Fruit fly (Drosophila melanogaster) whole organism, embryonic: Measurements from ENCODE around the gene natalisin.

Source experiments
- CG10147 ChIP-seq: fragments of 200-800 bp; sonication (Bioruptor generic); optimal IDR thresholded peaks from 2 replicates; lab custom pipeline; 2019; ENCODE audit warnings: missing biosample characterization, mild to moderate bottlenecking, missing genetic modification characterization, moderate library complexity
- CG10209 ChIP-seq: fragments of 200-800 bp; sonication (Bioruptor generic); optimal IDR thresholded peaks from 3 replicates; lab custom pipeline; 2017; ENCODE audit warnings: missing biosample characterization, mild to moderate bottlenecking, missing genetic modification characterization, missing genetic modification reagents
- CG10431 ChIP-seq: fragments of 200-800 bp; sonication (Bioruptor generic); optimal IDR thresholded peaks from 3 replicates; lab custom pipeline; 2018; ENCODE audit warnings: missing biosample characterization, mild to moderate bottlenecking, missing genetic modification characterization
- CG13287 ChIP-seq: fragments of 200-800 bp; sonication (Bioruptor generic); IDR thresholded peaks from 2 replicates; pipeline ENCODE4 v1.3.6; 2022; ENCODE audit warnings: missing biosample characterization, missing genetic modification characterization; ENCODE audit not compliant: partially characterized antibody
- CG15269 ChIP-seq: fragments of 200-800 bp; sonication (Bioruptor generic); optimal IDR thresholded peaks from 2 replicates; lab custom pipeline; 2018; ENCODE audit warnings: missing biosample characterization, mild to moderate bottlenecking, missing genetic modification characterization, moderate library complexity
- CG16815 ChIP-seq: fragments of 200-800 bp; sonication (Bioruptor generic); optimal IDR thresholded peaks from 3 replicates; lab custom pipeline; 2017; ENCODE audit warnings: missing biosample characterization, mild to moderate bottlenecking, missing genetic modification characterization
- CG2116 ChIP-seq: fragments of 200-800 bp; sonication (Bioruptor generic); optimal IDR thresholded peaks from 3 replicates; lab custom pipeline; 2018; ENCODE audit warnings: missing biosample characterization, mild to moderate bottlenecking, missing genetic modification characterization
- CG2889 ChIP-seq: fragments of 200-800 bp; sonication (Bioruptor generic); IDR thresholded peaks from 3 replicates; pipeline ENCODE4 v1.3.6; 2022; ENCODE audit warnings: missing biosample characterization, missing genetic modification characterization
- CG30431 ChIP-seq: fragments of 200-800 bp; sonication (Bioruptor generic); optimal IDR thresholded peaks from 2 replicates; lab custom pipeline; 2017; ENCODE audit warnings: missing biosample characterization, missing genetic modification characterization
- CG3163 ChIP-seq: fragments of 200-800 bp; sonication (Bioruptor generic); optimal IDR thresholded peaks from 3 replicates; lab custom pipeline; 2016; ENCODE audit warnings: missing biosample characterization, missing genetic modification characterization
- CG3838 ChIP-seq: fragments of 200-800 bp; sonication (Bioruptor generic); optimal IDR thresholded peaks from 3 replicates; lab custom pipeline; 2016; ENCODE audit warnings: missing biosample characterization, missing genetic modification characterization
- CG4328 ChIP-seq: fragments of 200-800 bp; sonication (Bioruptor generic); optimal IDR thresholded peaks from 3 replicates; lab custom pipeline; 2017; ENCODE audit warnings: missing biosample characterization, missing genetic modification reagents, missing genetic modification characterization
- CG4360 ChIP-seq: fragments of 200-800 bp; sonication (Bioruptor generic); IDR thresholded peaks from 2 replicates; pipeline ENCODE4 v1.3.6; 2022; ENCODE audit warnings: missing biosample characterization, missing genetic modification characterization
- CG43689 ChIP-seq: fragments of 200-800 bp; sonication (Bioruptor generic); IDR thresholded peaks from 2 replicates; pipeline ENCODE4 v1.3.6; 2022; ENCODE audit warnings: missing biosample characterization, missing genetic modification characterization
- CG4820 ChIP-seq: fragments of 200-800 bp; sonication (Bioruptor generic); optimal IDR thresholded peaks from 3 replicates; lab custom pipeline; 2016; ENCODE audit warnings: missing biosample characterization, missing genetic modification characterization
- CG5180 ChIP-seq: fragments of 200-800 bp; sonication (Bioruptor generic); optimal IDR thresholded peaks from 3 replicates; lab custom pipeline; 2017; ENCODE audit warnings: missing biosample characterization, missing genetic modification characterization, mild to moderate bottlenecking, moderate library complexity, missing genetic modification reagents
- CG8089 ChIP-seq: fragments of 200-800 bp; sonication (Bioruptor generic); optimal IDR thresholded peaks from 3 replicates; lab custom pipeline; 2016; ENCODE audit warnings: missing biosample characterization, missing genetic modification characterization
- CG8388 ChIP-seq: fragments of 200-800 bp; sonication (Bioruptor generic); optimal IDR thresholded peaks from 2 replicates; lab custom pipeline; 2019; ENCODE audit warnings: missing biosample characterization, mild to moderate bottlenecking, missing genetic modification characterization, moderate library complexity
- CG9876 ChIP-seq: fragments of 200-800 bp; sonication (Bioruptor generic); optimal IDR thresholded peaks from 2 replicates; lab custom pipeline; 2016; ENCODE audit warnings: missing biosample characterization, missing genetic modification characterization
- Chrac-16 ChIP-seq: fragments of 200-800 bp; sonication (Bioruptor generic); optimal IDR thresholded peaks from 3 replicates; lab custom pipeline; 2016; ENCODE audit warnings: missing biosample characterization, missing genetic modification characterization
- CrebB ChIP-seq: fragments of 200-800 bp; sonication (Bioruptor generic); optimal IDR thresholded peaks from 3 replicates; lab custom pipeline; 2018; ENCODE audit warnings: missing biosample characterization, mild to moderate bottlenecking, missing genetic modification characterization
- Ets97D ChIP-seq: fragments of 200-800 bp; sonication (Bioruptor generic); optimal IDR thresholded peaks from 3 replicates; lab custom pipeline; 2016; ENCODE audit warnings: missing biosample characterization, missing genetic modification characterization
- HLH54F ChIP-seq: fragments of 200-800 bp; sonication (Bioruptor generic); optimal IDR thresholded peaks from 3 replicates; lab custom pipeline; 2016; ENCODE audit warnings: missing biosample characterization, missing genetic modification characterization
- Hmx ChIP-seq: fragments of 200-800 bp; sonication (Bioruptor generic); optimal IDR thresholded peaks from 2 replicates; lab custom pipeline; 2016; ENCODE audit warnings: missing biosample characterization, missing genetic modification characterization
- MBD-R2 ChIP-seq: fragments of 200-800 bp; sonication (Bioruptor generic); IDR thresholded peaks from 2 replicates; pipeline ENCODE4 v1.3.6; 2022; ENCODE audit warnings: missing biosample characterization, missing genetic modification characterization
- NFAT ChIP-seq: fragments of 200-800 bp; sonication (Bioruptor generic); IDR thresholded peaks from 2 replicates; pipeline ENCODE4 v1.3.6; 2022; ENCODE audit warnings: missing biosample characterization, missing genetic modification characterization
- Sry-δ ChIP-seq: fragments of 200-800 bp; sonication (Bioruptor generic); optimal IDR thresholded peaks from 2 replicates; lab custom pipeline; 2016; ENCODE audit warnings: missing biosample characterization, missing genetic modification characterization
- TFAM ChIP-seq: fragments of 200-800 bp; sonication (Bioruptor generic); optimal IDR thresholded peaks from 2 replicates; lab custom pipeline; 2017; ENCODE audit warnings: missing biosample characterization, missing genetic modification characterization, inconsistent platforms
- ase ChIP-seq: fragments of 200-800 bp; sonication (Bioruptor generic); IDR thresholded peaks from 3 replicates; pipeline ENCODE4 v1.3.6; 2022; ENCODE audit warnings: missing biosample characterization, missing genetic modification characterization
- bigmax ChIP-seq: fragments of 200-800 bp; sonication (Bioruptor generic); optimal IDR thresholded peaks from 2 replicates; lab custom pipeline; 2018; ENCODE audit warnings: missing biosample characterization, mild to moderate bottlenecking, missing genetic modification characterization
- bowl ChIP-seq: fragments of 200-800 bp; sonication (Bioruptor generic); IDR thresholded peaks from 2 replicates; pipeline ENCODE4 v1.3.6; 2022; ENCODE audit warnings: missing biosample characterization, missing genetic modification characterization
- cad ChIP-seq: fragments of >200 bp; optimal IDR thresholded peaks from 2 replicates; lab custom pipeline; 2017; ENCODE audit warnings: missing biosample characterization, missing genetic modification characterization
- chif ChIP-seq, 2 experiments: fragments of 200-800 bp; sonication (Bioruptor generic); optimal IDR thresholded peaks; 3 replicates each; lab custom pipeline; 2016; ENCODE audit warnings: missing biosample characterization in 2 of 2, missing genetic modification characterization in 2 of 2
- crc ChIP-seq: fragments of 200-800 bp; sonication (Bioruptor generic); optimal IDR thresholded peaks from 2 replicates; lab custom pipeline; 2016; ENCODE audit warnings: missing biosample characterization, missing genetic modification characterization
- dan ChIP-seq: fragments of 200-800 bp; sonication (Bioruptor generic); IDR thresholded peaks from 2 replicates; pipeline ENCODE4 v1.3.6; 2022; ENCODE audit warnings: missing biosample characterization, missing genetic modification characterization
- en ChIP-seq: fragments of 200-800 bp; sonication (Bioruptor generic); optimal IDR thresholded peaks from 2 replicates; lab custom pipeline; 2016; ENCODE audit warnings: missing biosample characterization, missing genetic modification characterization
- eve ChIP-seq, 2 experiments: fragments of >200 bp; optimal IDR thresholded peaks; 2 replicates each; lab custom pipeline; 2017; ENCODE audit warnings: missing biosample characterization in 2 of 2, missing genetic modification characterization in 2 of 2
- ewg ChIP-seq: fragments of 200-800 bp; sonication (Bioruptor generic); optimal IDR thresholded peaks from 3 replicates; lab custom pipeline; 2017; ENCODE audit warnings: mild to moderate bottlenecking, missing biosample characterization, missing genetic modification reagents, missing genetic modification characterization
- fd102C ChIP-seq: fragments of 200-800 bp; sonication (Bioruptor generic); optimal IDR thresholded peaks from 2 replicates; lab custom pipeline; 2018; ENCODE audit warnings: missing biosample characterization, mild to moderate bottlenecking, missing genetic modification characterization, moderate library complexity
- fd64A ChIP-seq: fragments of 200-800 bp; sonication (Bioruptor generic); optimal IDR thresholded peaks from 3 replicates; lab custom pipeline; 2018; ENCODE audit warnings: missing biosample characterization, mild to moderate bottlenecking, missing genetic modification characterization
- gcm ChIP-seq: fragments of 200-800 bp; sonication (Bioruptor generic); optimal IDR thresholded peaks from 2 replicates; lab custom pipeline; 2019; ENCODE audit warnings: missing biosample characterization, mild to moderate bottlenecking, missing genetic modification characterization, moderate library complexity
- hb ChIP-seq: fragments of 200-800 bp; sonication (Bioruptor generic); IDR thresholded peaks from 3 replicates; pipeline ENCODE4 v1.3.6; 2022; ENCODE audit warnings: missing biosample characterization, missing genetic modification characterization; ENCODE audit not compliant: partially characterized antibody
- hbn ChIP-seq: fragments of 200-800 bp; sonication (Bioruptor generic); IDR thresholded peaks from 2 replicates; pipeline ENCODE4 v1.3.6; 2022; ENCODE audit warnings: missing biosample characterization, missing genetic modification characterization; ENCODE audit not compliant: partially characterized antibody
- hkb ChIP-seq, 2 experiments: fragments of 200-800 bp in 1 of 2; fragments of >200 bp in 1 of 2; sonication (Bioruptor generic) in 1 of 2; IDR thresholded peaks in 1 of 2; optimal IDR thresholded peaks in 1 of 2; 2 replicates each; pipeline versions ENCODE4 v1.3.6 to Lab custom; 2017 to 2022; ENCODE audit warnings: missing biosample characterization in 1 of 2, missing genetic modification characterization in 1 of 2
- hth ChIP-seq: fragments of >200 bp; optimal IDR thresholded peaks from 2 replicates; lab custom pipeline; 2017; ENCODE audit warnings: inconsistent platforms
- org-1 ChIP-seq: fragments of 200-800 bp; sonication (Bioruptor generic); optimal IDR thresholded peaks from 2 replicates; lab custom pipeline; 2017; ENCODE audit warnings: missing biosample characterization, missing genetic modification characterization
- pum ChIP-seq: fragments of 200-800 bp; sonication (Bioruptor generic); optimal IDR thresholded peaks from 2 replicates; lab custom pipeline; 2016; ENCODE audit warnings: missing biosample characterization, missing genetic modification characterization
- rib ChIP-seq: fragments of 200-800 bp; sonication (Bioruptor generic); IDR thresholded peaks from 2 replicates; pipeline ENCODE4 v1.3.6; 2022; ENCODE audit warnings: missing biosample characterization, missing genetic modification characterization
- stc ChIP-seq: fragments of 200-800 bp; sonication (Bioruptor generic); IDR thresholded peaks from 2 replicates; pipeline ENCODE4 v1.3.6; 2022; ENCODE audit warnings: missing biosample characterization, missing genetic modification characterization
- twi ChIP-seq: fragments of 200-800 bp; optimal IDR thresholded peaks from 2 replicates; lab custom pipeline; 2019; ENCODE audit warnings: missing biosample characterization, mild to moderate bottlenecking, missing genetic modification characterization, moderate library complexity
- wor ChIP-seq: fragments of 200-800 bp; sonication (Bioruptor generic); IDR thresholded peaks from 2 replicates; pipeline ENCODE4 v1.3.6; 2022; ENCODE audit warnings: missing biosample characterization, missing genetic modification characterization

Gene natalisin

dm6 chr3R:14391281-14391680 is 27.1 kb upstream of the natalisin start (continued):
- TF ChIP-seq CG30431 (GFP tag; lab: Kevin White, UChicago) (peak; percentile 52), CG16815 (GFP tag; lab: Kevin White, UChicago) (peak; percentile 62), CG9876 (GFP tag; lab: Kevin White, UChicago) (peak; percentile 53), CG10209 (GFP tag; lab: Kevin White, UChicago) (peak; percentile 50), CG8089 (GFP tag; lab: Kevin White, UChicago) (peak; percentile 62), Chrac-16 (peak; percentile 85), CG10147 (peak; percentile 50), gcm (no peak), CG4328 (GFP tag; lab: Kevin White, UChicago) (peak; percentile 47), ewg (peak; percentile 46), CG43689 (GFP tag; lab: Robert Waterston, UW) (0 out of 2 replicates have a peak, but pooled peaks have one; percentile 41), CG10431 (peak; percentile 24), twi (peak; percentile 9), CrebB (tag; lab: Kevin White, UChicago) (no peak), bowl (GFP tag; lab: Robert Waterston, UW) (0 out of 2 replicates have a peak, but pooled peaks have one; percentile 57), chif (GFP tag; optimal IDR thresholded peaks at IDR 0.05; lab: Kevin White, UChicago) (peak; percentile 81 to 90), hth (lab: Kevin White, UChicago) (no peak), Hmx (GFP tag; lab: Kevin White, UChicago) (no peak), CG3163 (peak; percentile 26), cad (no peak), fd102C (GFP tag; lab: Kevin White, UChicago) (no peak), fd64A (GFP tag; lab: Kevin White, UChicago) (peak; percentile 41), CG2889 (GFP tag; lab: Robert Waterston, UW) (peak; percentile 77), hb (GFP tag; lab: Robert Waterston, UW) (no peak), CG4820 (GFP tag; lab: Kevin White, UChicago) (peak; percentile 90), NFAT (peak; percentile 98), dan (no peak; the same call in 1 of the 2 replicates), pum (GFP tag; lab: Kevin White, UChicago) (peak; percentile 77), CG8388 (peak; percentile 15), TFAM (peak; percentile 54), CG4360 (GFP tag; lab: Robert Waterston, UW) (peak; percentile 60), ase (GFP tag; lab: Robert Waterston, UW) (peak; percentile 95), CG13287 (GFP tag; lab: Robert Waterston, UW) (peak; percentile 34; the same call in 1 of the 2 replicates), stc (GFP tag; lab: Robert Waterston, UW) (peak; percentile 73), hbn (no peak), en (GFP tag; lab: Kevin White, UChicago) (peak; percentile 65), CG5180 (peak; percentile 52), MBD-R2 (GFP tag; lab: Robert Waterston, UW) (peak; percentile 52; the same call in 1 of the 2 replicates), CG15269 (tag; lab: Kevin White, UChicago) (peak; percentile 49), CG3838 (GFP tag; lab: Kevin White, UChicago) (no peak), crc (peak; percentile 9), CG2116 (no peak), Sry-δ (GFP tag; lab: Kevin White, UChicago) (peak; percentile 57), Ets97D (peak; percentile 35), hkb (optimal IDR thresholded peaks at IDR 0.05; lab: Kevin White, UChicago) (peak; percentile 14), hkb (GFP tag; IDR thresholded peaks at IDR 0.05; lab: Robert Waterston, UW) (peak; percentile 73), bigmax (GFP tag; lab: Kevin White, UChicago) (peak; percentile 51), HLH54F (peak; percentile 58), org-1 (GFP tag; lab: Kevin White, UChicago) (peak; percentile 12), rib (GFP tag; lab: Robert Waterston, UW) (peak; percentile 80), eve (GFP tag; optimal IDR thresholded peaks at IDR 0.05; lab: Kevin White, UChicago) (no peak), wor (GFP tag; lab: Robert Waterston, UW) (peak; percentile 73)
